Fruit fly (Drosophila melanogaster): Measurements from ENCODE around the gene Fhos.

DNA sequence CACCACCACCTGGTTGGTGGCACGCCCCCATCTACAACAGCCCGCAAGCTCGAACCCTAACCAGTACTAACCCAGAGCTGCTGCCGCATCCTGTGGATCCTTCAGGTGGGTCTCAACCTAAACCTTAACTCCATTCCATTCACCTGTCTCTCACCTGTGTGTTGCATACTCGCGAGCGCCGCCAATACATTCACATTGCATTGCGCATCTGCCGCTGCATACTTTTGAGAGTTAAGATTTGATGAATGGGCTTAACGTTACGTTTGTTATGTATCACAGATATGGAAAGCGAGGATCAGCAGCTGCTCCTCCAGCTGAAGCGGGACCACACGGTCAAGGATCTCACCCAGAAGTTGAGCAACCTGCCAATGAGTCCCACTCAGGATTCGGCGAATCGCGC, 33.8 kb downstream of the Fhos start:
- TF ChIP-seq CTCF (optimal IDR thresholded peaks at IDR 0.05) (no peak), CG8478 (optimal IDR thresholded peaks at IDR 0.05) (no peak)

Measured in S2 (cell line).